Worm (Caenorhabditis elegans) whole organism, early embryonic: ENCODE data around the gene Y57G7A.6.

Experiments used
- B0310.2 ChIP-seq: sonication (generic microtip); optimal IDR thresholded peaks from 2 replicates; lab custom pipeline; 2016; ENCODE audit warnings: mild to moderate bottlenecking, missing genetic modification characterization, missing compliant biosample characterization
- F13C5.2 ChIP-seq: sonication (generic microtip); optimal IDR thresholded peaks from 2 replicates; lab custom pipeline; 2017; ENCODE audit warnings: mild to moderate bottlenecking, missing genetic modification characterization, inconsistent platforms, missing compliant biosample characterization
- aly-1 ChIP-seq: sonication (generic microtip); optimal IDR thresholded peaks from 2 replicates; lab custom pipeline; 2016; ENCODE audit warnings: missing genetic modification characterization, missing compliant biosample characterization
- ama-1 ChIP-seq: fragments of 150-350 bp; optimal IDR thresholded peaks from 2 replicates; lab custom pipeline; 2014
- ceh-36 ChIP-seq: sonication (generic microtip); optimal IDR thresholded peaks from 2 replicates; lab custom pipeline; 2016; ENCODE audit warnings: missing genetic modification characterization, inconsistent platforms, missing compliant biosample characterization
- ets-7 ChIP-seq: sonication (generic microtip); optimal IDR thresholded peaks from 2 replicates; lab custom pipeline; 2016; ENCODE audit warnings: missing genotype, missing genetic modification characterization, missing compliant biosample characterization
- flt-1 ChIP-seq: fragments of 200-800 bp; sonication (Bioruptor generic); IDR thresholded peaks from 2 replicates; pipeline ENCODE4 v1.3.6; 2022; ENCODE audit warnings: missing genetic modification characterization, missing compliant biosample characterization
- hmbx-1 ChIP-seq: sonication (generic microtip); optimal IDR thresholded peaks from 2 replicates; lab custom pipeline; 2016; ENCODE audit warnings: mild to moderate bottlenecking, missing genetic modification characterization, missing compliant biosample characterization
- hmg-4 ChIP-seq: fragments of 200-800 bp; sonication (Bioruptor generic); optimal IDR thresholded peaks from 2 replicates; lab custom pipeline; 2018; ENCODE audit warnings: mild to moderate bottlenecking, missing genetic modification characterization, missing compliant biosample characterization
- pes-1 ChIP-seq: fragments of 200-800 bp; sonication (Bioruptor generic); IDR thresholded peaks from 2 replicates; pipeline ENCODE4 v1.3.6; 2022; ENCODE audit warnings: missing genetic modification reagents, missing genetic modification characterization, missing compliant biosample characterization
- sea-1 ChIP-seq: fragments of 200-800 bp; sonication (Bioruptor generic); conservative IDR thresholded peaks from 2 replicates; pipeline ENCODE4 v1.3.6; 2022; ENCODE audit warnings: missing genetic modification characterization, missing compliant biosample characterization
- tbx-11 ChIP-seq: fragments of 200-800 bp; sonication (Bioruptor generic); IDR thresholded peaks from 2 replicates; pipeline ENCODE4 v1.3.6; 2022; ENCODE audit warnings: missing genetic modification characterization, missing compliant biosample characterization
- tbx-37 ChIP-seq: fragments of 200-800 bp; sonication (Bioruptor generic); conservative IDR thresholded peaks from 2 replicates; pipeline ENCODE4 v1.3.6; 2022; ENCODE audit warnings: missing genetic modification reagents, missing genetic modification characterization, missing compliant biosample characterization
- tra-4 ChIP-seq: sonication (generic microtip); optimal IDR thresholded peaks from 2 replicates; lab custom pipeline; 2017; ENCODE audit warnings: missing genetic modification characterization, missing compliant biosample characterization

- TF ChIP-seq hmbx-1 (tag; lab: Kevin White, UChicago) (no peak), flt-1 (GFP tag; lab: Robert Waterston, UW) (no peak), hmg-4 (GFP tag; lab: Kevin White, UChicago) (no peak), ets-7 (no peak), F13C5.2 (tag; lab: Kevin White, UChicago) (no peak), tbx-37 (no peak), B0310.2 (tag; lab: Kevin White, UChicago) (no peak), pes-1 (GFP tag; lab: Robert Waterston, UW) (no peak), tra-4 (tag; lab: Kevin White, UChicago) (no peak), ama-1 (lab: Kevin White, UChicago) (no peak), tbx-11 (GFP tag; lab: Robert Waterston, UW) (no peak), aly-1 (tag; lab: Kevin White, UChicago) (no peak), ceh-36 (tag; lab: Kevin White, UChicago) (no peak), sea-1 (GFP tag; lab: Robert Waterston, UW) (no peak)
Observed at ce11 chrII:1285514-1285913, at the start of gene Y57G7A.6, which contains the start of gene Y57G7A.3.
